Worm (Caenorhabditis elegans) whole organism, young adult: Measurements from ENCODE around the gene tsn-1.

Experiments used
- B0261.1 ChIP-seq: sonication (generic microtip); optimal IDR thresholded peaks from 2 replicates; lab custom pipeline; 2016; ENCODE audit warnings: mild to moderate bottlenecking, missing genetic modification characterization, moderate library complexity, missing compliant biosample characterization
- C06A6.2 ChIP-seq: fragments of 200-800 bp; sonication (Bioruptor generic); conservative IDR thresholded peaks from 2 replicates; pipeline ENCODE4 v1.3.6; 2022; ENCODE audit warnings: missing genetic modification characterization, missing compliant biosample characterization
- C17E4.6 ChIP-seq: fragments of 200-800 bp; sonication (Bioruptor generic); IDR thresholded peaks from 2 replicates; pipeline ENCODE4 v1.3.6; 2022; ENCODE audit warnings: missing genetic modification reagents, missing genetic modification characterization, missing compliant biosample characterization
- F23B12.7 ChIP-seq: sonication (generic microtip); optimal IDR thresholded peaks from 2 replicates; lab custom pipeline; 2017; ENCODE audit warnings: missing genetic modification characterization, mild to moderate bottlenecking, missing compliant biosample characterization, antibody characterized with exemption, moderate library complexity; ENCODE audit not compliant: insufficient read depth
- F37B4.10 ChIP-seq: fragments of 200-800 bp; sonication (Bioruptor generic); IDR thresholded peaks from 2 replicates; pipeline ENCODE4 v1.3.6; 2022; ENCODE audit warnings: missing genetic modification characterization, missing compliant biosample characterization
- K12H6.12 ChIP-seq: fragments of 200-800 bp; sonication (Bioruptor generic); optimal IDR thresholded peaks from 2 replicates; lab custom pipeline; 2018; ENCODE audit warnings: mild to moderate bottlenecking, missing genetic modification characterization, missing compliant biosample characterization
- T07F8.4 ChIP-seq: sonication (generic microtip); optimal IDR thresholded peaks from 2 replicates; lab custom pipeline; 2016; ENCODE audit warnings: mild to moderate bottlenecking, missing genetic modification characterization, moderate library complexity, missing compliant biosample characterization
- Y53G8AR.9 ChIP-seq: fragments of 200-800 bp; sonication (Bioruptor generic); conservative IDR thresholded peaks from 2 replicates; pipeline ENCODE4 v1.3.6; 2022; ENCODE audit warnings: missing genetic modification reagents, missing genetic modification characterization, missing compliant biosample characterization
- Y67H2A.10 ChIP-seq: fragments of 200-800 bp; sonication (Bioruptor generic); conservative IDR thresholded peaks from 2 replicates; pipeline ENCODE4 v1.3.6; 2022; ENCODE audit warnings: missing genetic modification reagents, missing genetic modification characterization, missing compliant biosample characterization
- ama-1 ChIP-seq, 3 experiments: fragments of 150-350 bp in 1 of 3; sonication (generic microtip) in 2 of 3; optimal IDR thresholded peaks; 2 replicates each; lab custom pipeline; 2014 to 2018; ENCODE audit warnings: missing biosample characterization in 2 of 3, missing genetic modification characterization in 2 of 3, missing genetic modification reagents in 2 of 3
- atf-7 ChIP-seq: sonication (generic microtip); optimal IDR thresholded peaks from 2 replicates; lab custom pipeline; 2017; ENCODE audit warnings: mild to moderate bottlenecking, missing genetic modification characterization, missing compliant biosample characterization
- athp-1 ChIP-seq: sonication (generic microtip); optimal IDR thresholded peaks from 2 replicates; lab custom pipeline; 2017; ENCODE audit warnings: mild to moderate bottlenecking, missing genetic modification characterization, missing compliant biosample characterization
- attf-3 ChIP-seq: fragments of 200-800 bp; sonication (Bioruptor generic); conservative IDR thresholded peaks from 2 replicates; pipeline ENCODE4 v1.3.6; 2022; ENCODE audit warnings: missing genetic modification reagents, missing genetic modification characterization, missing compliant biosample characterization
- chd-7 ChIP-seq: sonication (generic microtip); optimal IDR thresholded peaks from 2 replicates; lab custom pipeline; 2016; ENCODE audit warnings: mild to moderate bottlenecking, missing genetic modification characterization, moderate library complexity, missing compliant biosample characterization
- dox-1 ChIP-seq: fragments of 200-800 bp; sonication (Bioruptor generic); IDR thresholded peaks from 2 replicates; pipeline ENCODE4 v1.3.6; 2022; ENCODE audit warnings: missing genetic modification reagents, missing genetic modification characterization, missing compliant biosample characterization
- dpff-1 ChIP-seq: sonication (generic microtip); optimal IDR thresholded peaks from 2 replicates; lab custom pipeline; 2017; ENCODE audit warnings: mild to moderate bottlenecking, missing genetic modification characterization, missing compliant biosample characterization
- dpl-1 ChIP-seq: fragments of 150-350 bp; optimal IDR thresholded peaks from 2 replicates; lab custom pipeline; 2014; ENCODE audit warnings: missing biosample characterization, missing genetic modification reagents, missing genetic modification characterization
- efl-1 ChIP-seq: fragments of 150-350 bp; optimal IDR thresholded peaks from 2 replicates; lab custom pipeline; 2014; ENCODE audit warnings: missing biosample characterization, missing genetic modification reagents, missing genetic modification characterization
- hlh-12 ChIP-seq: sonication (generic microtip); optimal IDR thresholded peaks from 2 replicates; lab custom pipeline; 2016; ENCODE audit warnings: missing genetic modification characterization, missing compliant biosample characterization
- hlh-26 ChIP-seq: fragments of 200-800 bp; sonication (Bioruptor generic); conservative IDR thresholded peaks from 2 replicates; pipeline ENCODE4 v1.3.6; 2022; ENCODE audit warnings: missing genetic modification reagents, missing genetic modification characterization, missing compliant biosample characterization
- hmg-1.2 ChIP-seq: fragments of 200-800 bp; sonication (Bioruptor generic); IDR thresholded peaks from 2 replicates; pipeline ENCODE4 v1.3.6; 2022; ENCODE audit warnings: missing genetic modification reagents, missing genetic modification characterization, missing compliant biosample characterization
- lin-26 ChIP-seq: fragments of 200-800 bp; sonication (Bioruptor generic); IDR thresholded peaks from 2 replicates; pipeline ENCODE4 v1.3.6; 2022; ENCODE audit warnings: missing genetic modification reagents, missing genetic modification characterization, missing compliant biosample characterization
- lin-54 ChIP-seq: fragments of 200-800 bp; sonication (Bioruptor generic); optimal IDR thresholded peaks from 2 replicates; lab custom pipeline; 2018; ENCODE audit warnings: mild to moderate bottlenecking, missing genetic modification characterization, missing compliant biosample characterization
- lsl-1 ChIP-seq: fragments of 200-800 bp; sonication (Bioruptor generic); optimal IDR thresholded peaks from 2 replicates; lab custom pipeline; 2018; ENCODE audit warnings: mild to moderate bottlenecking, missing genetic modification characterization, moderate library complexity, missing compliant biosample characterization
- lsy-27 ChIP-seq: sonication (generic microtip); optimal IDR thresholded peaks from 2 replicates; lab custom pipeline; 2017; ENCODE audit warnings: missing genetic modification characterization, mild to moderate bottlenecking, missing compliant biosample characterization, antibody characterized with exemption, missing genotype, borderline replicate concordance; ENCODE audit not compliant: insufficient read depth
- madf-10 ChIP-seq: sonication (generic microtip); optimal IDR thresholded peaks from 2 replicates; lab custom pipeline; 2016; ENCODE audit warnings: mild to moderate bottlenecking, missing genetic modification characterization, missing compliant biosample characterization
- madf-6 ChIP-seq: fragments of 200-800 bp; sonication (Bioruptor generic); IDR thresholded peaks from 2 replicates; pipeline ENCODE4 v1.3.6; 2022; ENCODE audit warnings: missing genetic modification reagents, missing genetic modification characterization, missing compliant biosample characterization
- mcd-1 ChIP-seq: fragments of 200-800 bp; sonication (Bioruptor generic); IDR thresholded peaks from 2 replicates; pipeline ENCODE4 v1.3.6; 2022; ENCODE audit warnings: missing genetic modification reagents, missing genetic modification characterization, missing compliant biosample characterization
- nfyb-1 ChIP-seq: fragments of 200-800 bp; sonication (Bioruptor generic); IDR thresholded peaks from 2 replicates; pipeline ENCODE4 v1.3.6; 2022; ENCODE audit warnings: missing genetic modification reagents, missing genetic modification characterization, missing compliant biosample characterization
- nhr-27 ChIP-seq: fragments of 200-800 bp; sonication (Bioruptor generic); optimal IDR thresholded peaks from 2 replicates; lab custom pipeline; 2018; ENCODE audit warnings: mild to moderate bottlenecking, missing genetic modification characterization, moderate library complexity, missing compliant biosample characterization
- pbrm-1 ChIP-seq: fragments of 200-800 bp; sonication (Bioruptor generic); IDR thresholded peaks from 2 replicates; pipeline ENCODE4 v1.3.6; 2022; ENCODE audit warnings: missing genetic modification reagents, missing genetic modification characterization, missing compliant biosample characterization
- rcor-1 ChIP-seq: fragments of 200-800 bp; sonication (Bioruptor generic); IDR thresholded peaks from 2 replicates; pipeline ENCODE4 v1.3.6; 2022; ENCODE audit warnings: missing genetic modification reagents, missing genetic modification characterization, missing compliant biosample characterization
- repo-1 ChIP-seq: sonication (generic microtip); optimal IDR thresholded peaks from 2 replicates; lab custom pipeline; 2017; ENCODE audit warnings: mild to moderate bottlenecking, missing genetic modification characterization, missing compliant biosample characterization
- rpc-1 ChIP-seq, 2 experiments: fragments of 150-350 bp in 1 of 2; sonication (generic microtip) in 1 of 2; optimal IDR thresholded peaks; 2 replicates each; lab custom pipeline; 2014 to 2018; ENCODE audit warnings: missing biosample characterization in 1 of 2, missing genetic modification characterization in 1 of 2, missing genetic modification reagents in 1 of 2, missing genotype in 1 of 2
- snpc-3.4 ChIP-seq: sonication (generic microtip); optimal IDR thresholded peaks from 2 replicates; lab custom pipeline; 2017; ENCODE audit warnings: missing genetic modification characterization, mild to moderate bottlenecking, missing compliant biosample characterization, antibody characterized with exemption, moderate library complexity, missing genotype, missing genetic modification reagents
- tbx-9 ChIP-seq: sonication (generic microtip); optimal IDR thresholded peaks from 2 replicates; lab custom pipeline; 2016; ENCODE audit warnings: borderline replicate concordance, missing genetic modification characterization, inconsistent platforms, missing compliant biosample characterization
- xnd-1 ChIP-seq: sonication (generic microtip); optimal IDR thresholded peaks from 2 replicates; lab custom pipeline; 2016; ENCODE audit warnings: missing genotype, missing genetic modification reagents, missing genetic modification characterization, missing compliant biosample characterization
- zim-3 ChIP-seq: sonication (generic microtip); optimal IDR thresholded peaks from 2 replicates; lab custom pipeline; 2017; ENCODE audit warnings: mild to moderate bottlenecking, missing genetic modification characterization, moderate library complexity, missing compliant biosample characterization
- ztf-25 ChIP-seq: fragments of 200-800 bp; sonication (Bioruptor generic); IDR thresholded peaks from 2 replicates; pipeline ENCODE4 v1.3.6; 2022; ENCODE audit warnings: missing genetic modification reagents, missing genetic modification characterization, missing compliant biosample characterization

The tsn-1 gene

ce11 chrII:4752257-4752728 lies 45.7 kb downstream of the tsn-1 start, which contains the start of gene F41C3.1:
Gene F41C3.1 (plus strand): TSS chrII:4752307.
- TF ChIP-seq C06A6.2 (GFP tag; lab: Robert Waterston, UW), result no peak
- TF ChIP-seq hlh-12 (tag; lab: Kevin White, UChicago), result no peak
- TF ChIP-seq hmg-1.2 (GFP tag; lab: Robert Waterston, UW), result no peak

ce11 chrII:4753133-4753532 lies 46.5 kb downstream of the tsn-1 start, which contains the start of gene C27D9.1:
Gene C27D9.1 (plus strand): TSS chrII:4753413.
- TF ChIP-seq Y67H2A.10 (GFP tag; lab: Robert Waterston, UW) (no peak), pbrm-1 (GFP tag; lab: Robert Waterston, UW) (no peak), lin-54 (no peak), xnd-1 (tag; lab: Kevin White, UChicago) (peak; percentile 33), mcd-1 (GFP tag; lab: Robert Waterston, UW) (no peak), atf-7 (tag; lab: Kevin White, UChicago) (no peak), rpc-1 (optimal IDR thresholded peaks at IDR 0.05; lab: Kevin White, UChicago) (no peak), rpc-1 (tag; optimal IDR thresholded peaks at IDR 0.05; lab: Kevin White, UChicago) (no peak), madf-6 (peak; percentile 74), F37B4.10 (no peak), ama-1 (optimal IDR thresholded peaks at IDR 0.05; lab: Kevin White, UChicago) (no peak), ama-1 (GFP tag; optimal IDR thresholded peaks at IDR 0.05; lab: Kevin White, UChicago) (no peak), nfyb-1 (GFP tag; lab: Robert Waterston, UW) (no peak), C17E4.6 (no peak), nhr-27 (no peak), athp-1 (tag; lab: Kevin White, UChicago) (no peak), lsl-1 (GFP tag; lab: Kevin White, UChicago) (peak; percentile 2), efl-1 (peak; percentile 54), dpl-1 (GFP tag; lab: Kevin White, UChicago) (no peak), ztf-25 (no peak), madf-10 (tag; lab: Kevin White, UChicago) (no peak)
- TF ChIP-seq, all 124 proteins: peak for 4

- TF ChIP-seq lsl-1 (GFP tag; lab: Kevin White, UChicago) (peak; percentile 6), Y53G8AR.9 (GFP tag; lab: Robert Waterston, UW) (no peak), attf-3 (GFP tag; lab: Robert Waterston, UW) (peak; percentile 74)
Observed at ce11 chrII:4755654-4756053, 49.0 kb downstream of the tsn-1 start.

ce11 chrII:4756751-4757150 lies 50.1 kb downstream of the tsn-1 start, which contains the start of gene C27D9.2:
Gene C27D9.2 (minus strand): TSS chrII:4756851.
- TF ChIP-seq tbx-9, result no peak
- no peak for TF ChIP-seq dpff-1 (tag; lab: Kevin White, UChicago)
- TF ChIP-seq lin-26 (GFP tag; lab: Robert Waterston, UW), result no peak
- no peak for TF ChIP-seq K12H6.12
- no peak for TF ChIP-seq T07F8.4 (tag; lab: Kevin White, UChicago)
- TF ChIP-seq dox-1, result no peak
- no peak for TF ChIP-seq zim-3 (tag; lab: Kevin White, UChicago)
- TF ChIP-seq B0261.1 (tag; lab: Kevin White, UChicago), result no peak
- TF ChIP-seq hlh-26 (GFP tag; lab: Robert Waterston, UW), result no peak
- no peak for TF ChIP-seq repo-1 (tag; lab: Kevin White, UChicago)
- TF ChIP-seq rcor-1 (GFP tag; lab: Robert Waterston, UW), result no peak
- no peak for TF ChIP-seq snpc-3.4
- TF ChIP-seq F23B12.7, result no peak
- TF ChIP-seq lsy-27 (tag; lab: Kevin White, UChicago), result no peak
- TF ChIP-seq nhr-27, result no peak
- no peak for TF ChIP-seq chd-7 (tag; lab: Kevin White, UChicago)
- no peak for TF ChIP-seq hmg-1.2 (GFP tag; lab: Robert Waterston, UW)
